Fruit fly (Drosophila melanogaster): ENCODE measurements around the gene Cpsf100.

- TF ChIP-seq tj (GFP tag; optimal IDR thresholded peaks at IDR 0.05) (peak; percentile 86), Mnt (GFP tag; optimal IDR thresholded peaks at IDR 0.05) (peak; percentile 53), CG11617 (GFP tag; optimal IDR thresholded peaks at IDR 0.05) (peak; percentile 91), Crg-1 (GFP tag; optimal IDR thresholded peaks at IDR 0.05) (peak; percentile 37)
Observed at dm6 chr3R:29063207-29063920, 29.0 kb downstream of the Cpsf100 start.
